Fruit fly (Drosophila melanogaster): ENCODE measurements around the gene CG43338.

CG43338 gene

DNA sequence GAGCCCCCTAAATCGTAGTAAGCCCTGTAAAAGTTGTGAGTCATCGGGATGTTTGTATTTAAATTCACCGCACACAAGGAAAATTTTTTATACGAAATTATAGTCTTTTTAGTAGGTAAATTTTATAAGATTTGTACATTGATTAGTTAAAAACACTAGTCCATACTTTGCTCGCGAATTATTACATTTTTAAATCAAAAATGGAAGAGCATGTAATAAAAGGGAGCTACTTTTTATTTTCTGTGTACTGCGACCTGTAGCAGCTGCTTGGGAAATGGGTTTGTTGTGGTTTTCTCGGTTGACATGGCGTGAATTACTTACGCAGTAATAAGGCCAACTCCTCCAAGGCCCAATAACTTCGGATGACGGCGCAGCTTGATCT lies 23.7 kb upstream of the CG43338 start:
- TF ChIP-seq CG32264 (GFP tag; optimal IDR thresholded peaks at IDR 0.05) (no peak), h (GFP tag; optimal IDR thresholded peaks at IDR 0.05) (peak; percentile 9), fru (GFP tag; optimal IDR thresholded peaks at IDR 0.05) (peak; percentile 33), Hr78 (GFP tag; optimal IDR thresholded peaks at IDR 0.05) (no peak), Hnf4 (GFP tag; optimal IDR thresholded peaks at IDR 0.05) (peak; percentile 8), Jra (GFP tag; optimal IDR thresholded peaks at IDR 0.05) (peak; percentile 3), CG9705 (GFP tag; optimal IDR thresholded peaks at IDR 0.05) (no peak), CrebA (GFP tag; optimal IDR thresholded peaks at IDR 0.05; ENCODE audit: borderline replicate concordance) (no peak), Dif (GFP tag; optimal IDR thresholded peaks at IDR 0.05; ENCODE audit: partially characterized antibody) (no peak), br (GFP tag; optimal IDR thresholded peaks at IDR 0.05) (no peak), foxo (GFP tag; optimal IDR thresholded peaks at IDR 0.05) (peak in 1 of 2 experiments; percentile 21), rgr (GFP tag; optimal IDR thresholded peaks at IDR 0.05) (peak; percentile 13), ey (GFP tag; optimal IDR thresholded peaks at IDR 0.05) (peak; percentile 15)

DNA sequence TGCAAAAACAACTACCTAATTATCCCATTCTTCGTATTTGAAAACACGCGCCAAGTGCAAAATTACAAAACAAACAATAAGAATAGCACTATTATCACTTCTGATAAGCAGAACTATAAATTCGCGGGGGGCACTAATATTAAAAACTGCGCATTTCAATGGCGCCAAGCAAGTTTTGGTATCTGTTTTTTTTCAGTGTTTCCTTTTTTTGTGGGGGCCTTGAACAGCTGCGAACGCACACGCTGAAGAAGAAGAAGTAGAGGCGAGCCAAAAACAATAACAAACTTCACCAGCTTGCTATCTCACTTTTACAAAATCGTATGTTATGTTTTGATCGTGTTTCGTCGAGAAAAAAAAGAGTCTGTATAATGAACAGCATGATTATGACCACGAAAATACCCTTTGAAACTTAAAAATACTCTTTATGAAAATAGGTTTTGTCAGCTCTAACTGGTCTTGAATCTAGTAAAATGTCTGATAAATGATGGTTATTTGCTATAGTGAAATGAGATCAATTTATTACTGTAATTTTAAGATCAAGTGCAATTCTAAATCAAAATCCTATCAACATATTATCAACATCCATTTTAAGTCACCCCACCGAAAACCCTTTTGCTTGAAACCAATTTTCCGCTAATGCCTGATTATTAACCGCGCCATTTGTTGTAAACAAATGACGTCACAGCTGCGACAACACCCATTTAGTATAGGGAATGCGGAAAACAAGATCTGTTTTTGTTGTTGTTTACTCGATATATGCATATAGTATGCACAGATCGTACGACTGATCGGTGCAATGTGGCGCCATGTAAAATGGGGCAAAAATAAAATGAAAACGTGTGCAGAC lies 23.1 kb upstream of the CG43338 start:
- TF ChIP-seq Hnf4 (GFP tag; optimal IDR thresholded peaks at IDR 0.05) (no peak), lola (GFP tag; optimal IDR thresholded peaks at IDR 0.05) (no peak), HLH106 (tag; optimal IDR thresholded peaks at IDR 0.05) (no peak), rgr (GFP tag; optimal IDR thresholded peaks at IDR 0.05) (peak; percentile 61), woc (GFP tag; optimal IDR thresholded peaks at IDR 0.05) (peak; percentile 57), usp (GFP tag; optimal IDR thresholded peaks at IDR 0.05) (no peak), GATAd (GFP tag; optimal IDR thresholded peaks at IDR 0.05) (no peak), tai (GFP tag; optimal IDR thresholded peaks at IDR 0.05) (no peak), Rel (GFP tag; optimal IDR thresholded peaks at IDR 0.05) (no peak), Rel (tag; optimal IDR thresholded peaks at IDR 0.05) (peak; percentile 6), Dif (GFP tag; optimal IDR thresholded peaks at IDR 0.05; ENCODE audit: partially characterized antibody) (no peak), brk (GFP tag; optimal IDR thresholded peaks at IDR 0.05) (no peak), ey (GFP tag; optimal IDR thresholded peaks at IDR 0.05) (peak; percentile 32), psq (GFP tag; optimal IDR thresholded peaks at IDR 0.05) (peak; percentile 79), foxo (GFP tag; optimal IDR thresholded peaks at IDR 0.05) (peak in 1 of 2 experiments; percentile 66), Hr78 (GFP tag; optimal IDR thresholded peaks at IDR 0.05) (no peak), CrebA (GFP tag; optimal IDR thresholded peaks at IDR 0.05; ENCODE audit: borderline replicate concordance) (no peak), CG32264 (GFP tag; optimal IDR thresholded peaks at IDR 0.05) (no peak), Abd-B (GFP tag; optimal IDR thresholded peaks at IDR 0.05) (no peak), CG9705 (GFP tag; optimal IDR thresholded peaks at IDR 0.05) (no peak), sage (GFP tag; optimal IDR thresholded peaks at IDR 0.05) (no peak), Mio (GFP tag; optimal IDR thresholded peaks at IDR 0.05) (no peak), dmrt93B (GFP tag; optimal IDR thresholded peaks at IDR 0.05) (no peak), Hr83 (GFP tag; optimal IDR thresholded peaks at IDR 0.05; ENCODE audit: poor library complexity, severe bottlenecking) (peak; percentile 63), Jra (GFP tag; optimal IDR thresholded peaks at IDR 0.05) (no peak), fru (GFP tag; optimal IDR thresholded peaks at IDR 0.05) (peak; percentile 45), Sp1 (GFP tag; optimal IDR thresholded peaks at IDR 0.05) (peak; percentile 14), Myc (optimal IDR thresholded peaks at IDR 0.05) (no peak), N (GFP tag; optimal IDR thresholded peaks at IDR 0.05) (no peak), Dfd (GFP tag; optimal IDR thresholded peaks at IDR 0.05) (no peak), OdsH (GFP tag; optimal IDR thresholded peaks at IDR 0.05) (peak; percentile 59), Vsx2 (GFP tag; optimal IDR thresholded peaks at IDR 0.05; ENCODE audit: partially characterized antibody) (no peak), h (GFP tag; optimal IDR thresholded peaks at IDR 0.05) (peak; percentile 57), br (GFP tag; optimal IDR thresholded peaks at IDR 0.05) (peak; percentile 70), dsf (GFP tag; optimal IDR thresholded peaks at IDR 0.05; ENCODE audit: borderline replicate concordance) (no peak), dl (GFP tag; optimal IDR thresholded peaks at IDR 0.05; ENCODE audit: insufficient read depth in 1 of 2, partially characterized antibody in 2 of 2) (no peak)

DNA sequence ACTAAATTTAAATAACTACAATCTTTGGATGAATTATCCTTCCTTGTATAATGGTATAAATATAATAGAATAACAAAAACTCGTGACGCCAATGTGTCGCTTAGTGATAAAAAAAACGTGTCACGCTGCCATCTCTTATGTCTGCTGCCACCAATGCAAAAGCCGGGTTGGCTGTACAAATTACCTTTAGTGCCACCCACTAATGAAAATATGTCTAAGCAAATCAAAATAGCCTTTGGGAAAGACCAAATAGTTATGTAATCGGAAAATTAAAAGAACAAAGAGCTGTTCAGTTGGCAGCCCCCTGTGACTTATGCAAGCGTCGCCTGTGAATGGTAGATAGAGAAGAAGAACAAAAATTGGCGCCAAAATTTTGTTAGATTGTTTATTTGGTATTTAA lies 18.3 kb upstream of the CG43338 start, which contains the start of gene CG10336:
TSS of gene CG10336 (plus strand) at position 153 of the 400 bp plus-strand sequence.
- TF ChIP-seq tai (GFP tag; optimal IDR thresholded peaks at IDR 0.05) (no peak), Rel (GFP tag; optimal IDR thresholded peaks at IDR 0.05) (no peak), Rel (tag; optimal IDR thresholded peaks at IDR 0.05) (peak; percentile 19), fru (GFP tag; optimal IDR thresholded peaks at IDR 0.05) (no peak), sage (GFP tag; optimal IDR thresholded peaks at IDR 0.05) (no peak), rgr (GFP tag; optimal IDR thresholded peaks at IDR 0.05) (no peak)

All from whole organism, wandering third instar larva.